Worm (Caenorhabditis elegans) whole organism, early embryonic: ENCODE data around the gene K08D8.5.

Source experiments
- B0310.2 ChIP-seq: sonication (generic microtip); optimal IDR thresholded peaks from 2 replicates; lab custom pipeline; 2016; ENCODE audit warnings: mild to moderate bottlenecking, missing genetic modification characterization, missing compliant biosample characterization
- F13C5.2 ChIP-seq: sonication (generic microtip); optimal IDR thresholded peaks from 2 replicates; lab custom pipeline; 2017; ENCODE audit warnings: mild to moderate bottlenecking, missing genetic modification characterization, inconsistent platforms, missing compliant biosample characterization
- ama-1 ChIP-seq: fragments of 150-350 bp; optimal IDR thresholded peaks from 2 replicates; lab custom pipeline; 2014
- ets-7 ChIP-seq: sonication (generic microtip); optimal IDR thresholded peaks from 2 replicates; lab custom pipeline; 2016; ENCODE audit warnings: missing genotype, missing genetic modification characterization, missing compliant biosample characterization
- flt-1 ChIP-seq: fragments of 200-800 bp; sonication (Bioruptor generic); IDR thresholded peaks from 2 replicates; pipeline ENCODE4 v1.3.6; 2022; ENCODE audit warnings: missing genetic modification characterization, missing compliant biosample characterization
- hmbx-1 ChIP-seq: sonication (generic microtip); optimal IDR thresholded peaks from 2 replicates; lab custom pipeline; 2016; ENCODE audit warnings: mild to moderate bottlenecking, missing genetic modification characterization, missing compliant biosample characterization
- scrt-1 ChIP-seq: fragments of 200-800 bp; sonication (Bioruptor generic); IDR thresholded peaks from 2 replicates; pipeline ENCODE4 v1.3.6; 2022; ENCODE audit warnings: missing genetic modification characterization, missing compliant biosample characterization
- tbx-37 ChIP-seq: fragments of 200-800 bp; sonication (Bioruptor generic); conservative IDR thresholded peaks from 2 replicates; pipeline ENCODE4 v1.3.6; 2022; ENCODE audit warnings: missing genetic modification reagents, missing genetic modification characterization, missing compliant biosample characterization

- TF ChIP-seq flt-1 (GFP tag; lab: Robert Waterston, UW): no peak
- TF ChIP-seq ama-1: no peak
- no peak for TF ChIP-seq ets-7 (tag; lab: Kevin White, UChicago)
- no peak for TF ChIP-seq B0310.2 (tag; lab: Kevin White, UChicago)
- TF ChIP-seq tbx-37 (GFP tag; lab: Robert Waterston, UW): no peak
- TF ChIP-seq scrt-1: no peak
- no peak for TF ChIP-seq F13C5.2 (tag; lab: Kevin White, UChicago)
- TF ChIP-seq hmbx-1 (tag; lab: Kevin White, UChicago): no peak
Measured at ce11 chrIV:12906529-12906928, 5.4 kb downstream of the K08D8.5 start, which contains the start of gene K08D8.3.
